ENCODE assay signal across 1 fruit fly cellular context in the genomic region with DNA sequence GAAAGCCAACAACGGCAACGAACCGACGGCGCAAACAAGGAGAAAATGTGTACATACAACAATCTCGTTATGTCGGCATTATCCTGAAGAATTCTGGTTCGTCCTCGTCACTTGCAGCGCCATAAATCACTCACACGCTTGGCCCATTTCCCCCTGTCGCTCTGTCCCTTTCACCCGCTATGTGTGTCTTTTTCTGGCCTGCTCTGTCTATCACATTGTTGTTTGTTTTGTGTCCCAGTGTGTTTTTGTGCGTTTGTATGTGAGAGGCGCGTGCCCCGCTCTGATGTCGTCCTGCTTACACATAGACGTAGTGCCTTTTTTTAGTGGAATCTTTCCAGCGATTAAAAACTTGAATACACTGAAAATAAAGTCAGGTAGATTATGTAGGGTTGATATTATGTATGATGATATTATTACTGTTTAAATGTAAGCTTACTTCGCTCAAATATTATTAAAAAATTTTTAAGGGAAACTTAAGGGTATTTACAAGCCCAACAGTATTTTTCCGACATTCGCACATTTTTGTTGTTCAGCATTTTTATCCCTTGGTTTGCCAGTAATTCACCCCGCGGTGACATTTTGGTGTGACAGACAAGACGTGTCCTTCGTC.
TF ChIP-seq lines count a peak whose summit lies in the region.

No protein-coding gene starts in this region.

TF ChIP-seq in whole organism, embryonic, 481 proteins besides CTCF, POLR2A, EP300 and RAD21 (continued from another document and continues in another):
- TF ChIP-seq CG32767 (GFP tag; IDR thresholded peaks at IDR 0.05; lab: Robert Waterston, UW) (0 out of 2 replicates have a peak, but pooled peaks have one; percentile 21), CG11696 (GFP tag; IDR thresholded peaks at IDR 0.05; lab: Robert Waterston, UW) (no peak), CG8290 (GFP tag; optimal IDR thresholded peaks at IDR 0.05; lab: Kevin White, UChicago) (peak; percentile 84), CG8290 (tag; optimal IDR thresholded peaks at IDR 0.05; lab: Kevin White, UChicago) (peak; percentile 2 to 6), Hey (tag; optimal IDR thresholded peaks at IDR 0.05; lab: Kevin White, UChicago) (peak; percentile 14), HLH4C (GFP tag; IDR thresholded peaks at IDR 0.05; lab: Robert Waterston, UW; ENCODE audit: partially characterized antibody) (no peak), Doc2 (GFP tag; IDR thresholded peaks at IDR 0.05; lab: Robert Waterston, UW) (no peak), CG3281 (GFP tag; optimal IDR thresholded peaks at IDR 0.05; lab: Kevin White, UChicago) (no peak), CG8944 (GFP tag; optimal IDR thresholded peaks at IDR 0.05; lab: Kevin White, UChicago) (no peak), CG3065 (GFP tag; optimal IDR thresholded peaks at IDR 0.05; lab: Kevin White, UChicago) (no peak), D19A (tag; optimal IDR thresholded peaks at IDR 0.05; lab: Kevin White, UChicago) (peak; percentile 93), eve (GFP tag; optimal IDR thresholded peaks at IDR 0.05; lab: Kevin White, UChicago) (peak in 1 of 2 experiments; percentile 31), bbx (GFP tag; IDR thresholded peaks at IDR 0.05; lab: Robert Waterston, UW; ENCODE audit: partially characterized antibody) (no peak), CG3726 (GFP tag; IDR thresholded peaks at IDR 0.05; lab: Robert Waterston, UW) (no peak), CG10267 (tag; optimal IDR thresholded peaks at IDR 0.05; lab: Kevin White, UChicago) (peak; percentile 3), Kr (GFP tag; optimal IDR thresholded peaks at IDR 0.05; lab: Kevin White, UChicago) (peak; percentile 7), CG9609 (GFP tag; optimal IDR thresholded peaks at IDR 0.05; lab: Kevin White, UChicago) (no peak), sd (tag; optimal IDR thresholded peaks at IDR 0.05; lab: Kevin White, UChicago) (peak; percentile 25), CG17359 (tag; optimal IDR thresholded peaks at IDR 0.05; lab: Kevin White, UChicago) (peak; percentile 16), CG10431 (GFP tag; optimal IDR thresholded peaks at IDR 0.05; lab: Kevin White, UChicago) (no peak), CG11695 (GFP tag; IDR thresholded peaks at IDR 0.05; lab: Robert Waterston, UW) (no peak), CG4424 (GFP tag; optimal IDR thresholded peaks at IDR 0.05; lab: Kevin White, UChicago) (peak; percentile 10), lab (GFP tag; optimal IDR thresholded peaks at IDR 0.05; lab: Kevin White, UChicago) (peak; percentile 23), hkb (optimal IDR thresholded peaks at IDR 0.05; lab: Kevin White, UChicago) (no peak), hkb (GFP tag; IDR thresholded peaks at IDR 0.05; lab: Robert Waterston, UW) (no peak), ind (GFP tag; optimal IDR thresholded peaks at IDR 0.05; lab: Kevin White, UChicago) (no peak), CG18599 (GFP tag; optimal IDR thresholded peaks at IDR 0.05; lab: Kevin White, UChicago) (peak; percentile 67), CG34224 (GFP tag; IDR thresholded peaks at IDR 0.05; lab: Robert Waterston, UW; ENCODE audit: partially characterized antibody) (no peak), CG15073 (GFP tag; optimal IDR thresholded peaks at IDR 0.05; lab: Kevin White, UChicago) (no peak), phol (tag; optimal IDR thresholded peaks at IDR 0.05; lab: Kevin White, UChicago) (peak; percentile 27), Ssrp (tag; optimal IDR thresholded peaks at IDR 0.05; lab: Kevin White, UChicago) (peak; percentile 15), zf30C (GFP tag; optimal IDR thresholded peaks at IDR 0.05; lab: Kevin White, UChicago) (peak; percentile 32), CG10274 (GFP tag; optimal IDR thresholded peaks at IDR 0.05; lab: Kevin White, UChicago) (no peak), jigr1 (GFP tag; IDR thresholded peaks at IDR 0.05; lab: Robert Waterston, UW) (no peak), lilli (GFP tag; optimal IDR thresholded peaks at IDR 0.05; lab: Kevin White, UChicago) (no peak), Lpt (GFP tag; optimal IDR thresholded peaks at IDR 0.05; lab: Kevin White, UChicago) (no peak), wor (GFP tag; IDR thresholded peaks at IDR 0.05; lab: Robert Waterston, UW) (no peak), CG9727 (GFP tag; optimal IDR thresholded peaks at IDR 0.05; lab: Kevin White, UChicago) (peak; percentile 44), Oli (tag; optimal IDR thresholded peaks at IDR 0.05; lab: Kevin White, UChicago) (peak; percentile 5), dati (GFP tag; IDR thresholded peaks at IDR 0.05; lab: Robert Waterston, UW) (no peak), CG11093 (GFP tag; IDR thresholded peaks at IDR 0.05; lab: Robert Waterston, UW) (no peak), CG2875 (GFP tag; optimal IDR thresholded peaks at IDR 0.05; lab: Kevin White, UChicago) (no peak), z (GFP tag; IDR thresholded peaks at IDR 0.05; lab: Robert Waterston, UW) (peak; percentile 46; the same call in 1 of the 3 replicates), fd96Cb (tag; optimal IDR thresholded peaks at IDR 0.05; lab: Kevin White, UChicago) (peak; percentile 22), ci (GFP tag; IDR thresholded peaks at IDR 0.05; lab: Robert Waterston, UW) (0 out of 3 replicates have a peak, but pooled peaks have one; percentile 39), Eip74EF (GFP tag; optimal IDR thresholded peaks at IDR 0.05; lab: Kevin White, UChicago) (no peak), Usf (GFP tag; optimal IDR thresholded peaks at IDR 0.05; lab: Kevin White, UChicago) (no peak), CoRest (tag; optimal IDR thresholded peaks at IDR 0.05; lab: Kevin White, UChicago) (peak; percentile 24), CG18262 (tag; optimal IDR thresholded peaks at IDR 0.05; lab: Kevin White, UChicago) (peak; percentile 14), Myb (GFP tag; optimal IDR thresholded peaks at IDR 0.05; lab: Kevin White, UChicago) (no peak), Elba2 (GFP tag; optimal IDR thresholded peaks at IDR 0.05; lab: Kevin White, UChicago) (no peak), unc-4 (GFP tag; IDR thresholded peaks at IDR 0.05; lab: Robert Waterston, UW; ENCODE audit: partially characterized antibody) (no peak), CG7839 (tag; optimal IDR thresholded peaks at IDR 0.05; lab: Kevin White, UChicago) (peak; percentile 48), NfI (GFP tag; optimal IDR thresholded peaks at IDR 0.05; lab: Kevin White, UChicago) (no peak), cato (GFP tag; optimal IDR thresholded peaks at IDR 0.05; lab: Kevin White, UChicago; ENCODE audit: borderline replicate concordance) (no peak), mirr (GFP tag; optimal IDR thresholded peaks at IDR 0.05; lab: Kevin White, UChicago) (peak; percentile 34), CG15011 (GFP tag; optimal IDR thresholded peaks at IDR 0.05; lab: Kevin White, UChicago) (no peak), yki (optimal IDR thresholded peaks at IDR 0.05; lab: Kevin White, UChicago) (no peak), CG6791 (GFP tag; IDR thresholded peaks at IDR 0.05; lab: Robert Waterston, UW; ENCODE audit: partially characterized antibody) (peak; percentile 69; the same call in 2 of the 3 replicates), ara (GFP tag; IDR thresholded peaks at IDR 0.05; lab: Robert Waterston, UW) (no peak), CG17186 (GFP tag; optimal IDR thresholded peaks at IDR 0.05; lab: Kevin White, UChicago) (no peak), NFAT (GFP tag; IDR thresholded peaks at IDR 0.05; lab: Robert Waterston, UW) (no peak), CG2712 (tag; optimal IDR thresholded peaks at IDR 0.05; lab: Kevin White, UChicago) (peak; percentile 20), pan (optimal IDR thresholded peaks at IDR 0.05; lab: Kevin White, UChicago) (no peak), pan (GFP tag; optimal IDR thresholded peaks at IDR 0.05 in 1 of 2, IDR thresholded peaks at IDR 0.05 in 1 of 2) (peak in 1 of 2 experiments; percentile 31), dmrt11E (tag; optimal IDR thresholded peaks at IDR 0.05; lab: Kevin White, UChicago) (peak; percentile 9), CG6813 (GFP tag; optimal IDR thresholded peaks at IDR 0.05; lab: Kevin White, UChicago) (no peak), Hr51 (GFP tag; optimal IDR thresholded peaks at IDR 0.05; lab: Kevin White, UChicago) (peak in 1 of 2 experiments; percentile 24), kah (GFP tag; optimal IDR thresholded peaks at IDR 0.05; lab: Kevin White, UChicago) (no peak), CG2202 (tag; optimal IDR thresholded peaks at IDR 0.05; lab: Kevin White, UChicago) (no peak), CG9797 (GFP tag; optimal IDR thresholded peaks at IDR 0.05; lab: Kevin White, UChicago) (no peak), prd (optimal IDR thresholded peaks at IDR 0.05; lab: Kevin White, UChicago) (no peak), prd (GFP tag; IDR thresholded peaks at IDR 0.05; lab: Robert Waterston, UW) (0 out of 3 replicates have a peak, but pooled peaks have one; percentile 20), lmd (GFP tag; IDR thresholded peaks at IDR 0.05; lab: Robert Waterston, UW) (0 out of 2 replicates have a peak, but pooled peaks have one; percentile 11), dysf (GFP tag; IDR thresholded peaks at IDR 0.05; lab: Robert Waterston, UW) (0 out of 3 replicates have a peak, but pooled peaks have one; percentile 27), caup (GFP tag; optimal IDR thresholded peaks at IDR 0.05; lab: Kevin White, UChicago; ENCODE audit: severe bottlenecking) (no peak), CG10462 (GFP tag; optimal IDR thresholded peaks at IDR 0.05; lab: Kevin White, UChicago) (no peak), gsb (GFP tag; IDR thresholded peaks at IDR 0.05; lab: Robert Waterston, UW) (no peak), Side (GFP tag; optimal IDR thresholded peaks at IDR 0.05; lab: Kevin White, UChicago) (no peak), CG15601 (tag; optimal IDR thresholded peaks at IDR 0.05; lab: Kevin White, UChicago) (no peak), Sry-β (GFP tag; optimal IDR thresholded peaks at IDR 0.05; lab: Kevin White, UChicago) (no peak), Med (GFP tag; lab: Kevin White, UChicago) (peak; percentile 64), CG5245 (GFP tag; optimal IDR thresholded peaks at IDR 0.05; lab: Kevin White, UChicago) (no peak), CG12071 (GFP tag; optimal IDR thresholded peaks at IDR 0.05; lab: Kevin White, UChicago) (peak; percentile 2), abd-A (tag; optimal IDR thresholded peaks at IDR 0.05; lab: Kevin White, UChicago) (peak; percentile 96), sens (GFP tag; lab: Kevin White, UChicago) (peak; percentile 59), chm (GFP tag; IDR thresholded peaks at IDR 0.05; lab: Robert Waterston, UW) (0 out of 2 replicates have a peak, but pooled peaks have one; percentile 30), CG13424 (tag; optimal IDR thresholded peaks at IDR 0.05; lab: Kevin White, UChicago) (peak; percentile 27), CG31441 (GFP tag; IDR thresholded peaks at IDR 0.05; lab: Robert Waterston, UW) (peak; percentile 32; the same call in 1 of the 2 replicates), grau (tag; optimal IDR thresholded peaks at IDR 0.05; lab: Kevin White, UChicago) (peak; percentile 5), Fer3 (tag; optimal IDR thresholded peaks at IDR 0.05; lab: Kevin White, UChicago) (no peak), CG12659 (GFP tag; optimal IDR thresholded peaks at IDR 0.05; lab: Kevin White, UChicago) (no peak), CG10979 (tag; optimal IDR thresholded peaks at IDR 0.05; lab: Kevin White, UChicago) (peak; percentile 41), CG7745 (tag; optimal IDR thresholded peaks at IDR 0.05; lab: Kevin White, UChicago) (no peak), CG10565 (GFP tag; optimal IDR thresholded peaks at IDR 0.05; lab: Kevin White, UChicago) (no peak), CG2120 (GFP tag; optimal IDR thresholded peaks at IDR 0.05; lab: Kevin White, UChicago) (peak; percentile 38), CG2116 (GFP tag; optimal IDR thresholded peaks at IDR 0.05; lab: Kevin White, UChicago) (no peak), maf-S (GFP tag; optimal IDR thresholded peaks at IDR 0.05; lab: Kevin White, UChicago) (no peak), HLHmδ (GFP tag; optimal IDR thresholded peaks at IDR 0.05; lab: Kevin White, UChicago) (peak; percentile 7), bcd (GFP tag; optimal IDR thresholded peaks at IDR 0.05; lab: Kevin White, UChicago) (peak; percentile 15), Ets65A (GFP tag; lab: Kevin White, UChicago) (peak; percentile 28), Nf-YA (GFP tag; IDR thresholded peaks at IDR 0.05; lab: Robert Waterston, UW) (no peak), kni (GFP tag; optimal IDR thresholded peaks at IDR 0.05; lab: Kevin White, UChicago) (peak; percentile 38), CG1832 (GFP tag; optimal IDR thresholded peaks at IDR 0.05; lab: Kevin White, UChicago) (peak; percentile 70), seq (GFP tag; IDR thresholded peaks at IDR 0.05; lab: Robert Waterston, UW) (no peak), H2.0 (GFP tag; IDR thresholded peaks at IDR 0.05; lab: Robert Waterston, UW) (0 out of 2 replicates have a peak, but pooled peaks have one; percentile 7), CG14710 (tag; optimal IDR thresholded peaks at IDR 0.05; lab: Kevin White, UChicago) (peak; percentile 0), CG17361 (GFP tag; IDR thresholded peaks at IDR 0.05; lab: Robert Waterston, UW) (peak; percentile 21; the same call in 1 of the 3 replicates), CG2678 (tag; optimal IDR thresholded peaks at IDR 0.05; lab: Kevin White, UChicago) (peak; percentile 54), Rfx (GFP tag; IDR thresholded peaks at IDR 0.05; lab: Robert Waterston, UW) (0 out of 2 replicates have a peak, but pooled peaks have one; percentile 18), scrt (GFP tag; optimal IDR thresholded peaks at IDR 0.05; lab: Kevin White, UChicago) (peak; percentile 1), Deaf1 (tag; optimal IDR thresholded peaks at IDR 0.05; lab: Kevin White, UChicago) (peak; percentile 57), Tbp (GFP tag; optimal IDR thresholded peaks at IDR 0.05; lab: Kevin White, UChicago) (no peak), psq (GFP tag; optimal IDR thresholded peaks at IDR 0.05; lab: Kevin White, UChicago) (no peak), oc (tag; optimal IDR thresholded peaks at IDR 0.05; lab: Kevin White, UChicago) (no peak), CG2199 (GFP tag; IDR thresholded peaks at IDR 0.05; lab: Robert Waterston, UW) (0 out of 3 replicates have a peak, but pooled peaks have one; percentile 35), CG13287 (GFP tag; IDR thresholded peaks at IDR 0.05; lab: Robert Waterston, UW; ENCODE audit: partially characterized antibody) (no peak), eyg (GFP tag; optimal IDR thresholded peaks at IDR 0.05; lab: Kevin White, UChicago) (no peak), Ada2b (GFP tag; IDR thresholded peaks at IDR 0.05; lab: Robert Waterston, UW) (peak; percentile 39; the same call in 1 of the 2 replicates), hth (optimal IDR thresholded peaks at IDR 0.05; lab: Kevin White, UChicago) (peak; percentile 94), CG43689 (GFP tag; IDR thresholded peaks at IDR 0.05; lab: Robert Waterston, UW) (no peak), az2 (GFP tag; optimal IDR thresholded peaks at IDR 0.05; lab: Kevin White, UChicago) (peak; percentile 2), Awh (GFP tag; IDR thresholded peaks at IDR 0.05; lab: Robert Waterston, UW) (no peak), ken (GFP tag; IDR thresholded peaks at IDR 0.05; lab: Robert Waterston, UW) (no peak)
